Fruit fly (Drosophila melanogaster): ENCODE measurements around the gene Nepl8.

The Nepl8 gene

DNA sequence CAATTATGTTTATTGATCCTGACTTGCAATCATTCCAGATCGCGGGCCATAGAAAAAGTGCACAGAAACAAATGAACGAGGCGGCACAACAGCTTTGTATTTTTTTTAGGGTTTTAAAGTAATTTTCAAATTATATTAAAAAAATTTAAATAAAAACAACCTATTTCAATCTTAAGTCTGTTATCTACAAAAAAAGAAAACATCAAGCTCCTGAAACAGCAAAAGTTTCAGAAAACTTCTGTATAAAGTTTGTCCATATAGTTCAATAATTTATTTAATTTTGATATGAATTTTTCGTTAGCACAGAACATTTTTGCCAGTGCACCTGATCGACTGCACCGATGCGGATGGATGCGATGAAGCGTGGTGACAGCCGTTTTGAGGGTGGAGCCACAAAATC, 18.2 kb upstream of the Nepl8 start (continued):
- TF ChIP-seq CG6276 (GFP tag; optimal IDR thresholded peaks at IDR 0.05) (no peak), salr (GFP tag; optimal IDR thresholded peaks at IDR 0.05) (no peak), CG8119 (GFP tag; IDR thresholded peaks at IDR 0.05) (peak; percentile 42; the same call in 1 of the 3 replicates), CG11294 (GFP tag; IDR thresholded peaks at IDR 0.05) (no peak), CG11762 (GFP tag; optimal IDR thresholded peaks at IDR 0.05; ENCODE audit: insufficient read depth) (no peak), Hr39 (GFP tag; optimal IDR thresholded peaks at IDR 0.05) (no peak), CG3919 (GFP tag; optimal IDR thresholded peaks at IDR 0.05) (no peak), ss (GFP tag; optimal IDR thresholded peaks at IDR 0.05) (no peak), Sox14 (GFP tag; optimal IDR thresholded peaks at IDR 0.05) (no peak), Ets21C (GFP tag; optimal IDR thresholded peaks at IDR 0.05) (no peak), Sox15 (GFP tag; optimal IDR thresholded peaks at IDR 0.05) (no peak), pdm3 (GFP tag; optimal IDR thresholded peaks at IDR 0.05) (no peak)

DNA sequence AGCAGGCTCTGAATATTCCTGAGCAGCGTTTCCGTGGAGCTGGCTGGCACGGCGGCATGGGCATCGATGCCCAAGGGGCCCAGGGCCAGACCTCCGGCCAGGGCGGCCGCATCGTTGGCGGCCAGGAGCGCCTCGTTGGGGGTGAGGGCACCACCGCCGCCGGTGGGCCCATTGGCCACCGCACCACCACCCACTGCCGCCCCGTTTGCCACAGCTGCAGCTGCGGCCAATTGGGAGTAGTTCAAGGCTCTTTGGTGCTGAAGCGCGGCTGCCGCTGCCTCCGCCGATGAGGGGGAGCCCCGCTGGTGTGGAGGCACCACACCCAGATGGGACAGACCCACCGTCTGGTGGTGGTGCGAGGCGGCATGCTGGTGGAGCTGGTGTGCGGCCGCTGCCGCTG, 15.8 kb upstream of the Nepl8 start:
- TF ChIP-seq Smox (GFP tag; optimal IDR thresholded peaks at IDR 0.05) (no peak), eg (GFP tag; IDR thresholded peaks at IDR 0.05) (no peak), CG9139 (GFP tag; optimal IDR thresholded peaks at IDR 0.05) (no peak), fd85E (GFP tag; optimal IDR thresholded peaks at IDR 0.05) (no peak), CG11762 (GFP tag; optimal IDR thresholded peaks at IDR 0.05; ENCODE audit: insufficient read depth) (no peak), Sox15 (GFP tag; optimal IDR thresholded peaks at IDR 0.05) (no peak), Met (GFP tag; optimal IDR thresholded peaks at IDR 0.05) (no peak), Ets96B (tag; optimal IDR thresholded peaks at IDR 0.05) (no peak), CG10631 (GFP tag; optimal IDR thresholded peaks at IDR 0.05) (no peak), CG8319 (GFP tag; optimal IDR thresholded peaks at IDR 0.05) (no peak), CG31627 (GFP tag; optimal IDR thresholded peaks at IDR 0.05) (no peak), Sox102F (GFP tag; optimal IDR thresholded peaks at IDR 0.05) (no peak), CG15336 (GFP tag; IDR thresholded peaks at IDR 0.05) (no peak), CG8119 (GFP tag; IDR thresholded peaks at IDR 0.05) (no peak), Ets21C (GFP tag; optimal IDR thresholded peaks at IDR 0.05) (no peak), cyc (GFP tag; optimal IDR thresholded peaks at IDR 0.05) (no peak), Hr4 (GFP tag; optimal IDR thresholded peaks at IDR 0.05) (no peak), esn (GFP tag; optimal IDR thresholded peaks at IDR 0.05) (no peak)

DNA sequence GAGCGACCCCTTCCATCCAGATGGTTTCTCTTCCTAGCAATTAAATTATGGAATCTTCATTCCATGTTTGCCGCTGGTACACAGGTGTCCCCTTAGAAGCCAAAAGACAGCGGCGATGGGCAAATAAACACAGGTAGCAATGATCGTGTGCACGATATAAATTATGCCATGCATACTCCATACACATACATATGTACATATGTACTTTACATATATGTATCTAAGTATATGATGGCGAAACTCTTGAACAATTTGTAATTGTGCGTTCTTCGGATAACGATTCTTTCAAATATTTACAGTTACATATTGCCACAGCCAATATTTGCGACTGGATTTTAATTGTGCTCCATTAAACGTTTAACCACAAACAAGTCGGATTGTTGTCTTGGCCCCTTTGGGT, 11.4 kb upstream of the Nepl8 start:
- no peak for TF ChIP-seq CG6808 (GFP tag; optimal IDR thresholded peaks at IDR 0.05)
- TF ChIP-seq acj6 (GFP tag; optimal IDR thresholded peaks at IDR 0.05) = peak; percentile 50
- no peak for TF ChIP-seq Eip93F (GFP tag; optimal IDR thresholded peaks at IDR 0.05)
- peak; percentile 27 for TF ChIP-seq CG6792 (GFP tag; optimal IDR thresholded peaks at IDR 0.05)
- TF ChIP-seq dac (GFP tag; optimal IDR thresholded peaks at IDR 0.05) = no peak
- peak; percentile 38 for TF ChIP-seq CG9139 (GFP tag; optimal IDR thresholded peaks at IDR 0.05)
- TF ChIP-seq fd59A (GFP tag; optimal IDR thresholded peaks at IDR 0.05) = no peak
- TF ChIP-seq fd85E (GFP tag; optimal IDR thresholded peaks at IDR 0.05) = no peak
- peak; percentile 37 for TF ChIP-seq pdm3 (GFP tag; optimal IDR thresholded peaks at IDR 0.05)
- no peak for TF ChIP-seq CG16779 (tag; optimal IDR thresholded peaks at IDR 0.05)
- TF ChIP-seq CG11762 (GFP tag; optimal IDR thresholded peaks at IDR 0.05; ENCODE audit: insufficient read depth) = peak; percentile 44
- peak; percentile 51 for TF ChIP-seq achi (GFP tag; optimal IDR thresholded peaks at IDR 0.05)
- TF ChIP-seq CG8119 (GFP tag; IDR thresholded peaks at IDR 0.05) = no peak
- peak; percentile 55 for TF ChIP-seq CG7368 (GFP tag; optimal IDR thresholded peaks at IDR 0.05)
- TF ChIP-seq CG6276 (GFP tag; optimal IDR thresholded peaks at IDR 0.05) = no peak
- peak; percentile 46 for TF ChIP-seq CG8632 (GFP tag; optimal IDR thresholded peaks at IDR 0.05)
- no peak for TF ChIP-seq vri (GFP tag; optimal IDR thresholded peaks at IDR 0.05)
- TF ChIP-seq Met (GFP tag; optimal IDR thresholded peaks at IDR 0.05) = peak; percentile 52
- TF ChIP-seq Sox14 (GFP tag; optimal IDR thresholded peaks at IDR 0.05) = no peak
- peak; percentile 57 for TF ChIP-seq topi (GFP tag; optimal IDR thresholded peaks at IDR 0.05)
- peak; percentile 17 for TF ChIP-seq spab (GFP tag; optimal IDR thresholded peaks at IDR 0.05)
- TF ChIP-seq Ets21C (GFP tag; optimal IDR thresholded peaks at IDR 0.05) = no peak
- peak; percentile 4 for TF ChIP-seq CG6854 (GFP tag; optimal IDR thresholded peaks at IDR 0.05)
- peak; percentile 71 for TF ChIP-seq fkh (GFP tag; optimal IDR thresholded peaks at IDR 0.05)
- TF ChIP-seq CG1621 (tag; optimal IDR thresholded peaks at IDR 0.05) = peak; percentile 5
- peak; percentile 93 for TF ChIP-seq Eip78C (GFP tag)
- peak; percentile 6 for TF ChIP-seq cyc (GFP tag; optimal IDR thresholded peaks at IDR 0.05)
- peak; percentile 31 for TF ChIP-seq Eip75B (GFP tag; optimal IDR thresholded peaks at IDR 0.05)
- TF ChIP-seq Ets96B (tag; optimal IDR thresholded peaks at IDR 0.05) = peak; percentile 3
- peak; percentile 21 for TF ChIP-seq Hr4 (GFP tag; optimal IDR thresholded peaks at IDR 0.05)
- peak; percentile 48 for TF ChIP-seq CG10669 (GFP tag; optimal IDR thresholded peaks at IDR 0.05)
- TF ChIP-seq Smox (GFP tag; optimal IDR thresholded peaks at IDR 0.05) = no peak
- peak; percentile 20 for TF ChIP-seq dsx (GFP tag; optimal IDR thresholded peaks at IDR 0.05; ENCODE audit: poor library complexity, severe bottlenecking)

All from whole organism, prepupa.